Fruit fly (Drosophila melanogaster) whole organism, embryonic: ENCODE results near the gene CG31957.

Experiments used
- Antp ChIP-seq: fragments of 200-800 bp; sonication (Bioruptor generic); optimal IDR thresholded peaks from 3 replicates; lab custom pipeline; 2016; ENCODE audit warnings: missing biosample characterization, missing genetic modification characterization
- BtbVII ChIP-seq: fragments of 200-800 bp; sonication (Bioruptor generic); optimal IDR thresholded peaks from 3 replicates; lab custom pipeline; 2017; ENCODE audit warnings: missing biosample characterization, mild to moderate bottlenecking, missing genetic modification characterization
- CG11085 ChIP-seq: fragments of 200-800 bp; sonication (Bioruptor generic); IDR thresholded peaks from 2 replicates; pipeline ENCODE4 v1.3.6; 2022; ENCODE audit warnings: missing biosample characterization, missing genetic modification characterization
- CG14667 ChIP-seq: fragments of 200-800 bp; sonication (Bioruptor generic); IDR thresholded peaks from 2 replicates; pipeline ENCODE4 v1.3.6; 2022; ENCODE audit warnings: missing biosample characterization, missing genetic modification characterization
- CG18764 ChIP-seq: fragments of 200-800 bp; sonication (Bioruptor generic); optimal IDR thresholded peaks from 3 replicates; lab custom pipeline; 2016; ENCODE audit warnings: missing biosample characterization, missing genetic modification characterization
- CG2199 ChIP-seq: fragments of 200-800 bp; sonication (Bioruptor generic); IDR thresholded peaks from 3 replicates; pipeline ENCODE4 v1.3.6; 2022; ENCODE audit warnings: missing biosample characterization, missing genetic modification characterization
- CG3163 ChIP-seq: fragments of 200-800 bp; sonication (Bioruptor generic); optimal IDR thresholded peaks from 3 replicates; lab custom pipeline; 2016; ENCODE audit warnings: missing biosample characterization, missing genetic modification characterization
- CG4360 ChIP-seq: fragments of 200-800 bp; sonication (Bioruptor generic); IDR thresholded peaks from 2 replicates; pipeline ENCODE4 v1.3.6; 2022; ENCODE audit warnings: missing biosample characterization, missing genetic modification characterization
- CG4730 ChIP-seq: fragments of 200-800 bp; sonication (Bioruptor generic); IDR thresholded peaks from 2 replicates; pipeline ENCODE4 v1.3.6; 2022; ENCODE audit warnings: missing biosample characterization, missing genetic modification characterization
- CG6683 ChIP-seq: fragments of 200-800 bp; sonication (Bioruptor generic); optimal IDR thresholded peaks from 2 replicates; lab custom pipeline; 2017; ENCODE audit warnings: missing biosample characterization, mild to moderate bottlenecking, missing genetic modification characterization, missing genetic modification reagents
- CG8478 ChIP-seq: fragments of >200 bp; optimal IDR thresholded peaks from 2 replicates; lab custom pipeline; 2018
- CG9797 ChIP-seq: fragments of 200-800 bp; sonication (Bioruptor generic); optimal IDR thresholded peaks from 3 replicates; lab custom pipeline; 2018; ENCODE audit warnings: missing biosample characterization, mild to moderate bottlenecking, missing genetic modification characterization
- CG9876 ChIP-seq: fragments of 200-800 bp; sonication (Bioruptor generic); optimal IDR thresholded peaks from 2 replicates; lab custom pipeline; 2016; ENCODE audit warnings: missing biosample characterization, missing genetic modification characterization
- Ets65A ChIP-seq: fragments of 200-800 bp; sonication (Bioruptor generic); peaks from one replicate; lab custom pipeline; 2016; ENCODE audit warnings: missing biosample characterization, missing genetic modification characterization
- Gug ChIP-seq: fragments of 200-800 bp; sonication (Bioruptor generic); IDR thresholded peaks from 4 replicates; pipeline ENCODE4 v1.3.6; 2022; ENCODE audit warnings: missing biosample characterization, missing genetic modification characterization
- NK7.1 ChIP-seq: fragments of 200-800 bp; sonication (Bioruptor generic); optimal IDR thresholded peaks from 3 replicates; lab custom pipeline; 2016; ENCODE audit warnings: missing biosample characterization, missing genetic modification characterization
- Rx ChIP-seq: fragments of 200-800 bp; sonication (Bioruptor generic); IDR thresholded peaks from 2 replicates; pipeline ENCODE4 v1.3.6; 2022; ENCODE audit warnings: missing biosample characterization, missing genetic modification characterization
- Stat92E ChIP-seq, 3 experiments: fragments of >200 bp in 2 of 3; fragments of 200-800 bp in 1 of 3; sonication (Bioruptor generic) in 1 of 3; optimal IDR thresholded peaks; 2 replicates each; lab custom pipeline; 2017 to 2019; ENCODE audit warnings: missing biosample characterization in 3 of 3, missing genetic modification characterization in 3 of 3, mild to moderate bottlenecking in 1 of 3, moderate library complexity in 1 of 3
- Taf1 ChIP-seq: fragments of 200-800 bp; sonication (Bioruptor generic); IDR thresholded peaks from 2 replicates; pipeline ENCODE4 v1.3.6; 2022; ENCODE audit warnings: missing biosample characterization, missing genetic modification characterization
- bab2 ChIP-seq: fragments of 200-800 bp; sonication (Bioruptor generic); optimal IDR thresholded peaks from 2 replicates; lab custom pipeline; 2016; ENCODE audit warnings: missing biosample characterization, missing genetic modification characterization
- cad ChIP-seq: fragments of >200 bp; optimal IDR thresholded peaks from 2 replicates; lab custom pipeline; 2017; ENCODE audit warnings: missing biosample characterization, missing genetic modification characterization
- chn ChIP-seq: fragments of 200-800 bp; sonication (Bioruptor generic); optimal IDR thresholded peaks from 2 replicates; lab custom pipeline; 2016; ENCODE audit warnings: missing biosample characterization, missing genetic modification characterization
- crc ChIP-seq: fragments of 200-800 bp; sonication (Bioruptor generic); optimal IDR thresholded peaks from 2 replicates; lab custom pipeline; 2016; ENCODE audit warnings: missing biosample characterization, missing genetic modification characterization
- dan ChIP-seq: fragments of 200-800 bp; sonication (Bioruptor generic); IDR thresholded peaks from 2 replicates; pipeline ENCODE4 v1.3.6; 2022; ENCODE audit warnings: missing biosample characterization, missing genetic modification characterization
- dm ChIP-seq: fragments of 200-800 bp; sonication (Bioruptor generic); optimal IDR thresholded peaks from 3 replicates; lab custom pipeline; 2016; ENCODE audit warnings: missing biosample characterization, missing genetic modification characterization
- fd102C ChIP-seq: fragments of 200-800 bp; sonication (Bioruptor generic); optimal IDR thresholded peaks from 2 replicates; lab custom pipeline; 2018; ENCODE audit warnings: missing biosample characterization, mild to moderate bottlenecking, missing genetic modification characterization, moderate library complexity
- ind ChIP-seq: fragments of 200-800 bp; sonication (Bioruptor generic); optimal IDR thresholded peaks from 3 replicates; lab custom pipeline; 2016; ENCODE audit warnings: missing biosample characterization, missing genetic modification characterization
- kni ChIP-seq: fragments of 200-800 bp; sonication (Bioruptor generic); optimal IDR thresholded peaks from 3 replicates; lab custom pipeline; 2017; ENCODE audit warnings: mild to moderate bottlenecking, missing biosample characterization, missing genetic modification reagents, missing genetic modification characterization
- otp ChIP-seq: fragments of 200-800 bp; sonication (Bioruptor generic); IDR thresholded peaks from 3 replicates; pipeline ENCODE4, ENCODE4 v1.3.6; 2022; ENCODE audit warnings: missing biosample characterization, missing genetic modification characterization
- run ChIP-seq: fragments of 200-800 bp; sonication (Bioruptor generic); optimal IDR thresholded peaks from 3 replicates; lab custom pipeline; 2018; ENCODE audit warnings: missing biosample characterization, mild to moderate bottlenecking, missing genetic modification characterization
- sd ChIP-seq: fragments of 200-800 bp; sonication (Bioruptor generic); optimal IDR thresholded peaks from 3 replicates; lab custom pipeline; 2018; ENCODE audit warnings: missing biosample characterization, mild to moderate bottlenecking, missing genetic modification characterization, moderate library complexity
- slbo ChIP-seq: fragments of 200-800 bp; sonication (Bioruptor generic); IDR thresholded peaks from 2 replicates; pipeline ENCODE4 v1.3.6; 2022; ENCODE audit warnings: missing biosample characterization, missing genetic modification characterization
- slp2 ChIP-seq: fragments of 200-800 bp; sonication (Bioruptor generic); optimal IDR thresholded peaks from 2 replicates; lab custom pipeline; 2016; ENCODE audit warnings: missing biosample characterization, missing genetic modification characterization
- sug ChIP-seq: fragments of 200-800 bp; optimal IDR thresholded peaks from 2 replicates; lab custom pipeline; 2019; ENCODE audit warnings: missing biosample characterization, mild to moderate bottlenecking, missing genetic modification characterization, moderate library complexity
- tap ChIP-seq: fragments of 200-800 bp; optimal IDR thresholded peaks from 3 replicates; lab custom pipeline; 2019; ENCODE audit warnings: missing biosample characterization, mild to moderate bottlenecking, missing genetic modification characterization, moderate library complexity
- tll ChIP-seq, 2 experiments: fragments of 200-800 bp in 1 of 2; fragments of >200 bp in 1 of 2; sonication (Bioruptor generic) in 1 of 2; optimal IDR thresholded peaks; 2 replicates each; lab custom pipeline; 2017 to 2019; ENCODE audit warnings: missing biosample characterization in 2 of 2, missing genetic modification characterization in 2 of 2, mild to moderate bottlenecking in 1 of 2, moderate library complexity in 1 of 2
- zen ChIP-seq: fragments of 200-800 bp; sonication (Bioruptor generic); optimal IDR thresholded peaks from 3 replicates; lab custom pipeline; 2018; ENCODE audit warnings: missing biosample characterization, mild to moderate bottlenecking, missing genetic modification characterization, moderate library complexity
- zfh1 ChIP-seq: fragments of 200-800 bp; sonication (Bioruptor generic); IDR thresholded peaks from 3 replicates; pipeline ENCODE4 v1.3.6; 2022; ENCODE audit warnings: missing biosample characterization, missing genetic modification characterization

CG31957 gene

dm6 chr2L:3872283-3872682, at the start of gene CG31957 (continued):
- TF ChIP-seq CG9797 (peak; percentile 11), dan (GFP tag; lab: Robert Waterston, UW) (no peak), zfh1 (GFP tag; lab: Robert Waterston, UW) (peak; percentile 63; the same call in 1 of the 3 replicates), BtbVII (no peak), slp2 (GFP tag; lab: Kevin White, UChicago) (peak; percentile 1), cad (GFP tag; lab: Kevin White, UChicago) (no peak), otp (GFP tag; lab: Robert Waterston, UW) (no peak), CG18764 (GFP tag; lab: Kevin White, UChicago) (no peak), Taf1 (no peak), CG9876 (GFP tag; lab: Kevin White, UChicago) (peak; percentile 78), ind (peak; percentile 42), tll (GFP tag; optimal IDR thresholded peaks at IDR 0.05; lab: Kevin White, UChicago) (peak in 1 of 2 experiments; percentile 84), chn (GFP tag; lab: Kevin White, UChicago) (peak; percentile 75), sd (tag; lab: Kevin White, UChicago) (no peak), CG4730 (GFP tag; lab: Robert Waterston, UW) (no peak), zen (tag; lab: Kevin White, UChicago) (peak; percentile 21), slbo (GFP tag; lab: Robert Waterston, UW) (peak; percentile 89)

dm6 chr2L:3916857-3917256, 44.6 kb upstream of the CG31957 start:
- TF ChIP-seq run (no peak), Ets65A (peak; percentile 91), dm (GFP tag; lab: Kevin White, UChicago) (no peak), sug (tag; lab: Kevin White, UChicago) (no peak), CG8478 (lab: Kevin White, UChicago) (peak; percentile 6), Stat92E (GFP tag; optimal IDR thresholded peaks at IDR 0.05; lab: Kevin White, UChicago) (no peak)

dm6 chr2L:3914655-3915054, 42.4 kb upstream of the CG31957 start:
- TF ChIP-seq bab2 (GFP tag; lab: Kevin White, UChicago): no peak
- TF ChIP-seq CG4360 (GFP tag; lab: Robert Waterston, UW): peak; percentile 76
- TF ChIP-seq Rx: no peak
- TF ChIP-seq CG2199 (GFP tag; lab: Robert Waterston, UW): no peak
- TF ChIP-seq fd102C: no peak
- TF ChIP-seq CG8478 (lab: Kevin White, UChicago): peak; percentile 61
- TF ChIP-seq kni (GFP tag; lab: Kevin White, UChicago): no peak
- no peak for TF ChIP-seq NK7.1 (GFP tag; lab: Kevin White, UChicago)
- TF ChIP-seq Gug: no peak
- TF ChIP-seq Ets65A: peak; percentile 88
- no peak for TF ChIP-seq CG14667
- TF ChIP-seq crc (GFP tag; lab: Kevin White, UChicago): no peak

- TF ChIP-seq sd (tag; lab: Kevin White, UChicago): no peak
- TF ChIP-seq CG4360 (GFP tag; lab: Robert Waterston, UW): no peak
- TF ChIP-seq Antp: no peak
- TF ChIP-seq tap: no peak
- no peak for TF ChIP-seq CG6683 (GFP tag; lab: Kevin White, UChicago)
- no peak for TF ChIP-seq CG3163 (GFP tag; lab: Kevin White, UChicago)
- no peak for TF ChIP-seq CG11085 (GFP tag; lab: Robert Waterston, UW)
Measured at dm6 chr2L:3914188-3914587, 41.9 kb upstream of the CG31957 start, which contains the start of gene Fpgs2. Gene Fpgs2, minus strand, starts transcription at chr2L:3914288.
